Worm (Caenorhabditis elegans): ENCODE measurements around the gene K09D9.9.

K09D9.9 gene

ce11 chrV:3992334-3992733, 1.6 kb downstream of the K09D9.9 start:
- TF ChIP-seq attf-3 (GFP tag; conservative IDR thresholded peaks at IDR 0.05) (no peak), tbp1 (GFP tag; optimal IDR thresholded peaks at IDR 0.05) (no peak), mes-4 (tag; optimal IDR thresholded peaks at IDR 0.05) (no peak), ceh-40 (GFP tag; IDR thresholded peaks at IDR 0.05) (no peak)

ce11 chrV:3989070-3989469, 4.9 kb downstream of the K09D9.9 start, which contains the start of gene nlp-27:
TSS of gene nlp-27 (plus strand) at chrV:3989378.
- TF ChIP-seq ama-1 (optimal IDR thresholded peaks at IDR 0.05) = no peak
- no peak for TF ChIP-seq ama-1 (GFP tag; optimal IDR thresholded peaks at IDR 0.05)
- no peak for TF ChIP-seq nhr-80 (tag; optimal IDR thresholded peaks at IDR 0.05)
- TF ChIP-seq mxl-1 (tag; optimal IDR thresholded peaks at IDR 0.05) = no peak
- TF ChIP-seq Y53G8AR.9 (GFP tag; conservative IDR thresholded peaks at IDR 0.05) = no peak
- no peak for TF ChIP-seq F55B11.4 (tag; optimal IDR thresholded peaks at IDR 0.05; ENCODE audit: borderline replicate concordance, insufficient read depth)
- no peak for TF ChIP-seq fkh-3 (tag; optimal IDR thresholded peaks at IDR 0.05)
- no peak for TF ChIP-seq ceh-91 (GFP tag; IDR thresholded peaks at IDR 0.05)
- no peak for TF ChIP-seq ceh-40 (GFP tag; IDR thresholded peaks at IDR 0.05)
- TF ChIP-seq hsf-1 (GFP tag; IDR thresholded peaks at IDR 0.05) = no peak
- no peak for TF ChIP-seq B0019.2 (GFP tag; conservative IDR thresholded peaks at IDR 0.05)
- no peak for TF ChIP-seq dpl-1 (GFP tag; optimal IDR thresholded peaks at IDR 0.05)
- no peak for TF ChIP-seq hmg-1.2 (GFP tag; IDR thresholded peaks at IDR 0.05)
- no peak for TF ChIP-seq efl-1 (GFP tag; optimal IDR thresholded peaks at IDR 0.05)
- TF ChIP-seq him-1 (tag; optimal IDR thresholded peaks at IDR 0.05) = no peak
- TF ChIP-seq madf-6 (GFP tag; IDR thresholded peaks at IDR 0.05) = no peak
- TF ChIP-seq somi-1 (GFP tag; optimal IDR thresholded peaks at IDR 0.05) = no peak
- no peak for TF ChIP-seq zim-3 (tag; optimal IDR thresholded peaks at IDR 0.05)
- no peak for TF ChIP-seq lin-35 (GFP tag; optimal IDR thresholded peaks at IDR 0.05)
- TF ChIP-seq F49E8.2 (tag; optimal IDR thresholded peaks at IDR 0.05; ENCODE audit: insufficient read depth) = no peak

ce11 chrV:3987616-3988015, 6.3 kb downstream of the K09D9.9 start, which contains the start of gene nlp-28:
TSS of gene nlp-28 (plus strand) at chrV:3987900.
- TF ChIP-seq ama-1 (optimal IDR thresholded peaks at IDR 0.05) = peak; percentile 39
- no peak for TF ChIP-seq ama-1 (GFP tag; optimal IDR thresholded peaks at IDR 0.05)
- TF ChIP-seq athp-1 (tag; optimal IDR thresholded peaks at IDR 0.05) = no peak

- no peak for TF ChIP-seq nhr-90 (tag; optimal IDR thresholded peaks at IDR 0.05)
- TF ChIP-seq hmg-1.2 (GFP tag; IDR thresholded peaks at IDR 0.05) = no peak
- no peak for TF ChIP-seq egl-44 (GFP tag; IDR thresholded peaks at IDR 0.05)
- TF ChIP-seq F22D6.2 (tag; optimal IDR thresholded peaks at IDR 0.05) = no peak
- TF ChIP-seq hsf-1 (GFP tag; IDR thresholded peaks at IDR 0.05) = no peak
- TF ChIP-seq B0019.2 (GFP tag; conservative IDR thresholded peaks at IDR 0.05) = no peak
- no peak for TF ChIP-seq athp-1 (tag; optimal IDR thresholded peaks at IDR 0.05)
- no peak for TF ChIP-seq lsl-1 (GFP tag; optimal IDR thresholded peaks at IDR 0.05)
- no peak for TF ChIP-seq lin-54 (GFP tag; optimal IDR thresholded peaks at IDR 0.05)
- TF ChIP-seq repo-1 (tag; optimal IDR thresholded peaks at IDR 0.05) = no peak
- no peak for TF ChIP-seq D2030.7 (GFP tag; IDR thresholded peaks at IDR 0.05)
- no peak for TF ChIP-seq lin-26 (GFP tag; IDR thresholded peaks at IDR 0.05)
- no peak for TF ChIP-seq egrh-3 (GFP tag; IDR thresholded peaks at IDR 0.05)
- TF ChIP-seq aptf-2 (GFP tag; conservative IDR thresholded peaks at IDR 0.05) = no peak
Measured at ce11 chrV:3985104-3985503, 8.8 kb downstream of the K09D9.9 start.

- TF ChIP-seq nfyb-1 (GFP tag; IDR thresholded peaks at IDR 0.05) = no peak
- no peak for TF ChIP-seq pbrm-1 (GFP tag; IDR thresholded peaks at IDR 0.05)
- TF ChIP-seq B0261.1 (tag; optimal IDR thresholded peaks at IDR 0.05) = no peak
- no peak for TF ChIP-seq B0035.1 (tag; optimal IDR thresholded peaks at IDR 0.05)
- TF ChIP-seq dpff-1 (tag; optimal IDR thresholded peaks at IDR 0.05) = no peak
- TF ChIP-seq D2030.7 (GFP tag; IDR thresholded peaks at IDR 0.05) = no peak
- TF ChIP-seq aptf-3 (GFP tag; IDR thresholded peaks at IDR 0.05) = no peak
- TF ChIP-seq attf-6 (GFP tag; IDR thresholded peaks at IDR 0.05) = no peak
- no peak for TF ChIP-seq lsl-1 (GFP tag; optimal IDR thresholded peaks at IDR 0.05)
- no peak for TF ChIP-seq ztf-6 (GFP tag; IDR thresholded peaks at IDR 0.05)
Measured at ce11 chrV:3984178-3984577, 9.8 kb downstream of the K09D9.9 start, which contains the start of gene nlp-29. TSS of gene nlp-29 (plus strand) at chrV:3984425.

Measured in whole organism, young adult.